Worm (Caenorhabditis elegans): ENCODE measurements around the gene R05F9.11.
"Not testable (repeated sequence)": the region's sequence is repeated elsewhere in the genome, so short reads cannot be mapped to it uniquely, and the experiment has no call there.

R05F9.11 gene

DNA sequence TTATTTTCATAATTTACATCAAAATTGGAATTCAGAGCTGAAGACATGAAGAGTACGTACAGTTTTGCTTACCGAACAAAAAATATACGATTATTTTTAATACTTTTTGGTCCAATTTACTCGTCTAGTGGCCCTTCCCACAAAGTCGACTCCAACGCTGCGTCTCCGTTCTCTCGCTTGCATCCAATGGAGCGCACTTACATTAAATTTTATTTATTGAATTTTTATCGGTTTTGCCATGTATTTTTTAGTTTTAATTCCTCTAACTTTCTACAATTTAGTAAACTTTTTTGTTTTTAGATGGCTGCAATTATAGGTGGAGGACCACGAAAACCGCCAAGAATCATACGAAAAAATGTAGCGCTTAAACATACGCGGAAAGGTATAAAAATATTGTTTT lies 21.5 kb upstream of the R05F9.11 start, which contains the start of gene ZK546.5:
Gene ZK546.5, plus strand, starts transcription at position 301 of the 400 bp plus-strand sequence.
- TF ChIP-seq unc-62 (GFP tag; optimal IDR thresholded peaks at IDR 0.05), result no peak

DNA sequence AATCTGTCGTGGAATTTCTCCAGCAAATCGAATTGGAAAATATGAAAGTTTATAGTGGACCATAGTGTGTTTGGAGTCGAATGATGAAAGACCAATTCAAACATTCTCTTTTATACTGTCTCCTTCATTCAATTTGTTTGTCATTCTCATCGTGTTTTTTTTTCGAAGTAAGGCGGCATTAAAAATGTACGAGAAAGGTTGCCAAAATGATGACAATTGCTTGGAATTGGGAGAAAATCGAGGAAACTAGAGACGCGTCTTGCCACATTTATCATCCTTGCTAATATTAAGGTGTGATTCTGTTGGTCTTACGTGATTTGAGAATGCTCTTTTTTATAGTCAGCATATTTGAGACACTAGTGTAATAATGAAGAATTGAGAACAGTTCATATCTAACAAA lies 20.9 kb upstream of the R05F9.11 start, which contains the start of gene gst-30:
Gene gst-30, minus strand, starts transcription at position 101 of the 400 bp plus-strand sequence.
- TF ChIP-seq unc-62 (GFP tag; optimal IDR thresholded peaks at IDR 0.05), result no peak

- TF ChIP-seq unc-62 (GFP tag; optimal IDR thresholded peaks at IDR 0.05), result not testable (repeated sequence)
Measured at ce11 chrII:4932727-4933126, 18.7 kb upstream of the R05F9.11 start, which contains the start of gene msp-152. msp-152 (plus strand) TSS chrII:4933027.

- no peak for TF ChIP-seq unc-62 (GFP tag; optimal IDR thresholded peaks at IDR 0.05)
Measured at ce11 chrII:4931286-4931685, 17.3 kb upstream of the R05F9.11 start.

DNA sequence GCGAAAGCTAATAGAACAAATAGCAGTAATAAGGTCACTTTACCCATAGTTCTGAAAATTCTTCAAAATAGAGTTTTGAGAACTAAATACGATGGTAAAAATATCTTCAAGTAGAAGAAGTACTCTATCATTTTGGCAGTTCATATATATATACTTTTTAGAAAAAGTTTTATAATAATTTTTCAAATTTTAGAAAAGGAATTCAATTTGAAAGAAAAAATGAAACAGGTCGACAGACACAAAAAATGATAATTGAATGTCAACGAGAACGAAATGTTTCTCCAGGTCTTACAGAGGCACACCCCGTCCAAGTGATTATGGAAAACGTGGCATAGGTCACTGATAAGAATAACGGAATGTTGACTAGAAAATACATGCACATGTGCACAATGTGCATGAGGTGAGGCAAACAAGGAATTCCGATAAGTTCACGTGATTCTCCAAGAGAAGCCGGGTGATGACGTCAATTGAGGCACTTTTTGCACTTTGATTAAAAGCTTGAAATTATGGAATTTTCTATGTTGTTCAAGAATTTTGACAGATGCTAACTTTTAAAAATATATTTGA lies 11.3 kb upstream of the R05F9.11 start, which contains the start of gene aagr-2:
Gene aagr-2, minus strand, starts transcription at position 51 of the 567 bp plus-strand sequence.
- TF ChIP-seq unc-62 (GFP tag; optimal IDR thresholded peaks at IDR 0.05), result no peak

ce11 chrII:4924729-4925128 lies 10.7 kb upstream of the R05F9.11 start:
- no peak for TF ChIP-seq unc-62 (GFP tag; optimal IDR thresholded peaks at IDR 0.05)

ce11 chrII:4920608-4921007 lies 6.6 kb upstream of the R05F9.11 start:
- no peak for TF ChIP-seq unc-62 (GFP tag; optimal IDR thresholded peaks at IDR 0.05)

- TF ChIP-seq unc-62 (GFP tag; optimal IDR thresholded peaks at IDR 0.05), result no peak
Measured at ce11 chrII:4918501-4919021, 4.5 kb upstream of the R05F9.11 start.

DNA sequence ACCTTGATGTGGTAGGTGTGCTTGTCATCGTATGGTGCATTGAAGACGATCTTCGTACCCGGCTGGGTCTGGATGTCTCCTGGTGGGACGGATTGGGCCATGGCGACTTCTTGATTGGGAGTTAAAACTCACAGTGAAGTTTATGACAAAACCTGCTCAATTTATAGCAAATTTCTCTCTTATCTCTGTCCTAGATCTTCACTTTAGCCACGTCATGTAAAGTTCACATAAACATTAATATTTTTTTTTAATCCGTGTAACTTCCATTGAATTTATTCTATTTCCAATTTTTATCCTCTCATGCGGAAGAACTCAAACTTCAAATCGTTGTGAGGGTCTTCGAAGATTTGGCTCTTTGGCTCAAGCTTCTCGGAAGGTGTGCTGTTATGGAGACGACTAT lies 2.4 kb upstream of the R05F9.11 start, which contains the start of gene msp-31:
Gene msp-31, minus strand, starts transcription at position 101 of the 400 bp plus-strand sequence.
- not testable (repeated sequence) for TF ChIP-seq unc-62 (GFP tag; optimal IDR thresholded peaks at IDR 0.05)

DNA sequence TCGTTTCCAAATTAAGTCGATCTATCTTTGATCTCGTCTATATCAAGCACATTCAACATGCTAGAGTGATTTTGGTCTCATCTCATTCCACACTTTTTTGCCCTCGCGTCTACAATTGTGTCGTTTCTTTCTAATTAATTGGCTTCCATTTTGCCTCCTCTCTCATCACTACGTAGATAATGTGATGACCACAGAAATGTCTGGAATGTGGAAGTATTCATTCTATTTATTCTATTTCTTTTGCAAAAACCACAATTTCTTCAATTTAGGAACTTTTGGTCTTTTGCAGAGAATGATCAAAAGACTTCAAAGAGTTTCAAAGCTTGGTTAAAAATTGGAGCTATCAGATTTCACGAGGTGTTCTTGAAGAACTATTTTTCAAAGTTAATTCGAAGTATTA lies 1.6 kb upstream of the R05F9.11 start:
- no peak for TF ChIP-seq unc-62 (GFP tag; optimal IDR thresholded peaks at IDR 0.05)

DNA sequence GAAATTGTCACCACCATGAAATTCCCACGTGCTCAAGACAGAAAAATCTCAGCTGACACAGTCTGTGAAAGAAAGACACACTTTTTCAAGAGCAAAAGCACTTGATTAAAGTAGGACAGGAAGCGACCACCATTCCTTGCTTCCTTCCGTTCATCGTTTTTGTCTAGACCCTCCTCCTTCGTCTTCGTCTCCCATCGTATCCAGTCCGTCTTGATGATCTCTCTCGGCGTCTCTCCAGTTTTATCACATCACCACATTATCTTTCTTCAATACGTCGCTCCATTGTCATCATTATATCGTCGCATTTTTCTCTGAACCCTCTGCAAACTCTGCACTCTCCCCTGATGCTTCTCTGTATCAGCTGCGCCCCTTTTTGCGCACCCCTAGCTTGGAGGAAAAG lies 5.9 kb downstream of the R05F9.11 start:
- TF ChIP-seq unc-62 (GFP tag; optimal IDR thresholded peaks at IDR 0.05), result no peak

DNA sequence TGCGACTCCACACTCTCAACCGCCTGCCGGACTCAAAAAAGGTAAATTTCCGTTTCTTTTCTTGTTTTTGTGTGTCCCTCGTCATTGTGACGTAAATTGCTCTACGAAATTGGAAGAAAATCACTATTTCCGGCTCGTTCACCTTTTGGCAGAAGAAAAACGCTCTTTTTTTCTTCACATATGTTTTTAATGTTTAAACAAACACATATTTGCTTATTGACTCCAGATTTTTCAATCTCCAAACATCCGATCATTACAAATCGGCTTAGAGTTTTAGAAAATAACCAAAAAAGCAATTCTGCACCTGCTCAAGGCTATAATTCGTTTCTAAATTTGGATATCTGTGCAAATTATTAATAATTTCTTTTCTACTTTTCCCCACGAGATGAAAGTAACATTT lies 8.1 kb downstream of the R05F9.11 start:
- no peak for TF ChIP-seq unc-62 (GFP tag; optimal IDR thresholded peaks at IDR 0.05)

ce11 chrII:4905331-4905730 lies 8.7 kb downstream of the R05F9.11 start:
- no peak for TF ChIP-seq unc-62 (GFP tag; optimal IDR thresholded peaks at IDR 0.05)

ce11 chrII:4904778-4905177 lies 9.2 kb downstream of the R05F9.11 start, which contains the start of gene btbd-10:
btbd-10 (plus strand) TSS chrII:4905008.
- no peak for TF ChIP-seq unc-62 (GFP tag; optimal IDR thresholded peaks at IDR 0.05)

- no peak for TF ChIP-seq unc-62 (GFP tag; optimal IDR thresholded peaks at IDR 0.05)
Measured at ce11 chrII:4904277-4904676, 9.7 kb downstream of the R05F9.11 start.

- not testable (repeated sequence) for TF ChIP-seq unc-62 (GFP tag; optimal IDR thresholded peaks at IDR 0.05)
Measured at ce11 chrII:4903696-4904095, 10.3 kb downstream of the R05F9.11 start, which contains the start of gene sgt-1. sgt-1 (minus strand) TSS chrII:4903796.

- TF ChIP-seq unc-62 (GFP tag; optimal IDR thresholded peaks at IDR 0.05), result no peak
Measured at ce11 chrII:4902035-4902434, 12.0 kb downstream of the R05F9.11 start, which contains the start of gene R05F9.9. R05F9.9 (minus strand) TSS chrII:4902100.
